Fruit fly (Drosophila melanogaster) whole organism, wandering third instar larva: ENCODE measurements around the gene gukh.

Experiments
- Dfd ChIP-seq: fragments of >200 bp; optimal IDR thresholded peaks from 2 replicates; lab custom pipeline; 2017; ENCODE audit warnings: missing biosample characterization, missing genetic modification characterization
- Hnf4 ChIP-seq: fragments of 200-800 bp; sonication (Bioruptor generic); optimal IDR thresholded peaks from 2 replicates; lab custom pipeline; 2016; ENCODE audit warnings: missing biosample characterization, mild to moderate bottlenecking, missing genetic modification characterization
- N ChIP-seq: fragments of >200 bp; optimal IDR thresholded peaks from 2 replicates; lab custom pipeline; 2018; ENCODE audit warnings: missing biosample characterization, missing external identifiers, missing genetic modification characterization
- brk ChIP-seq: fragments of 200-800 bp; sonication (Bioruptor generic); optimal IDR thresholded peaks from 2 replicates; lab custom pipeline; 2016; ENCODE audit warnings: missing biosample characterization, mild to moderate bottlenecking, missing genetic modification characterization
- dl ChIP-seq, 2 experiments: fragments of 175-275, 200-275 bp in 1 of 2; fragments of 200-275 bp in 1 of 2; sonication (Bioruptor generic); optimal IDR thresholded peaks; lab custom pipeline; 2018; ENCODE audit warnings: mild to moderate bottlenecking in 2 of 2, missing biosample characterization in 2 of 2, missing genetic modification characterization in 2 of 2, moderate library complexity in 2 of 2; ENCODE audit not compliant: partially characterized antibody in 2 of 2, insufficient read depth in 1 of 2
- foxo ChIP-seq, 2 experiments: fragments of 200-800 bp; sonication (Bioruptor generic); optimal IDR thresholded peaks; 2 replicates in 1 of 2; 3 replicates in 1 of 2; lab custom pipeline; 2016 to 2017; ENCODE audit warnings: missing biosample characterization in 2 of 2, missing genetic modification characterization in 2 of 2
- lola ChIP-seq: fragments of >200 bp; optimal IDR thresholded peaks from 2 replicates; lab custom pipeline; 2017; ENCODE audit warnings: missing biosample characterization, missing genetic modification characterization
- usp ChIP-seq: fragments of >200 bp; optimal IDR thresholded peaks from 2 replicates; lab custom pipeline; 2017; ENCODE audit warnings: missing biosample characterization, missing genetic modification characterization
- woc ChIP-seq: sonication (Bioruptor generic); optimal IDR thresholded peaks from 2 replicates; lab custom pipeline; 2016; ENCODE audit warnings: missing biosample characterization, mild to moderate bottlenecking, missing genetic modification characterization

dm6 chr3R:18990514-18990913 is 6.7 kb downstream of the gukh start:
- TF ChIP-seq woc (GFP tag; lab: Kevin White, UChicago) (peak; percentile 75), Hnf4 (GFP tag; lab: Kevin White, UChicago) (peak; percentile 49), lola (GFP tag; lab: Kevin White, UChicago) (no peak), foxo (GFP tag; optimal IDR thresholded peaks at IDR 0.05; lab: Kevin White, UChicago) (peak in 1 of 2 experiments; percentile 76), N (GFP tag; lab: Kevin White, UChicago) (no peak), brk (peak; percentile 15), dl (GFP tag; optimal IDR thresholded peaks at IDR 0.05; lab: Kevin White, UChicago; ENCODE audit: insufficient read depth in 1 of 2, partially characterized antibody in 2 of 2) (no peak), usp (GFP tag; lab: Kevin White, UChicago) (no peak), Dfd (GFP tag; lab: Kevin White, UChicago) (no peak)
